Fruit fly (Drosophila melanogaster) whole organism, pupa: ENCODE measurements around the gene ohgt.

Source experiments
- CG8301 ChIP-seq: fragments of 200-800 bp; sonication (Bioruptor generic); optimal IDR thresholded peaks from 2 replicates; lab custom pipeline; 2018; ENCODE audit warnings: missing biosample characterization, mild to moderate bottlenecking, missing genetic modification characterization
- CG9948 ChIP-seq: fragments of 200-800 bp; sonication (Bioruptor generic); optimal IDR thresholded peaks from 2 replicates; lab custom pipeline; 2018; ENCODE audit warnings: missing biosample characterization, mild to moderate bottlenecking, missing genetic modification characterization, moderate library complexity
- Pif1B ChIP-seq: fragments of 200-800 bp; sonication (Bioruptor generic); optimal IDR thresholded peaks from 3 replicates; lab custom pipeline; 2016; ENCODE audit warnings: missing biosample characterization, missing genetic modification characterization
- gl ChIP-seq: fragments of 200-800 bp; sonication (Bioruptor generic); optimal IDR thresholded peaks from 2 replicates; lab custom pipeline; 2018; ENCODE audit warnings: missing biosample characterization, mild to moderate bottlenecking, missing genetic modification characterization
- rn ChIP-seq: fragments of 200-800 bp; sonication (Bioruptor generic); IDR thresholded peaks from 2 replicates; pipeline ENCODE4 v1.3.6; 2022; ENCODE audit warnings: missing biosample characterization, missing genetic modification characterization

- TF ChIP-seq Pif1B (GFP tag; lab: Kevin White, UChicago), result no peak
- TF ChIP-seq rn (GFP tag; lab: Robert Waterston, UW), result no peak
- TF ChIP-seq CG9948, result peak; percentile 27
- no peak for TF ChIP-seq CG8301 (tag; lab: Kevin White, UChicago)
- TF ChIP-seq gl (tag; lab: Kevin White, UChicago), result no peak
Measured at dm6 chr3R:10048842-10049527, at the start of gene ohgt.
